Worm (Caenorhabditis elegans) whole organism, early embryonic: ENCODE measurements around the gene cct-2.

Source experiments
- aly-1 ChIP-seq: sonication (generic microtip); optimal IDR thresholded peaks from 2 replicates; lab custom pipeline; 2016; ENCODE audit warnings: missing genetic modification characterization, missing compliant biosample characterization
- ama-1 ChIP-seq: fragments of 150-350 bp; optimal IDR thresholded peaks from 2 replicates; lab custom pipeline; 2014

DNA sequence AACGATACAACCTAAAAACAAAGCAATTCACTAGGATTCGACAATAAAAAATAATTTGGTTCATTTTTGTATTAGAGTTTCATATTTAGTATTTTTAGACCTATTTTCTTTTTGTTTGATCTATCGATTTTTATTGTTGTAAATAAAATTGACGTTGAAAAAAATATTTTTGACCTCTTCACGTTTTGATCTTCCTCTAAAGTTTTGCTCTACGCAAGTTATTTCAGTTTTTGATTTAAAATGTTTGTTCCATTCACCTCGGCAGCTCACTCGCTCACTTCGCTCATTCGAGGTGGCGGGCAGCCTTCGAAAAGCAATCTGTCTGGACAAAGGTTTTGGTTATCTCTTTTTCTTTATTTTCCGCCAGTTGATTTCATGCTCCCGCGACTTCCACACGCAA lies 3.2 kb downstream of the cct-2 start, which contains the start of gene enol-1:
- TF ChIP-seq ama-1 (no peak), aly-1 (tag; lab: Kevin White, UChicago) (no peak)
